Worm (Caenorhabditis elegans): ENCODE results near the gene col-89.
"Not testable (repeated sequence)": the region's sequence is repeated elsewhere in the genome, so short reads cannot be mapped to it uniquely, and the experiment has no call there.

DNA sequence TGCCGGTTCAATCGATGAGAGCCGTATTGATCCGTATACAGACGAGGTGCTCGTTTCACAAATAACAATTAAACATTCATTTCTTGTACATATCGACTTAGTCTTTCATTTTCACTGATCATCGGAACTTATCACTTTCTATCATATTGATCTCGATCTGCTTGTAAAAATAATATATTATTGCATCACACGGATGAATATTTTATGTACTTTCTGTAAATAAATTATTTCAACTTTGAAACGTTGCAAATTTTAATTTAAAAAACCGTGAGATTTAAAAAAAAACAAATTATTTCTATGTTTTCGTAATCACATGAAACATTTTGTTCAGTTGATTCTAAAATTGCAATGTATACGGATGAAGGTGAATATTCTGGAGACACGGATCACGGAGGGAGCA is 5.3 kb upstream of the col-89 start, which contains the start of gene twk-6:
- TF ChIP-seq ztf-29 (GFP tag; IDR thresholded peaks at IDR 0.05); med-1 (GFP tag; optimal IDR thresholded peaks at IDR 0.05; ENCODE audit: insufficient read depth); tab-1 (GFP tag; IDR thresholded peaks at IDR 0.05); flt-1 (GFP tag; IDR thresholded peaks at IDR 0.05); cog-1 (tag; optimal IDR thresholded peaks at IDR 0.05); klf-2 (GFP tag; conservative IDR thresholded peaks at IDR 0.05); T22C8.4 (GFP tag; IDR thresholded peaks at IDR 0.05): not testable (repeated sequence)
